Fruit fly (Drosophila melanogaster): ENCODE data around the gene Ten-a.
A peak's percentile ranks its signal among the peaks of the same experiment; 100 is the strongest.

Gene Ten-a

DNA sequence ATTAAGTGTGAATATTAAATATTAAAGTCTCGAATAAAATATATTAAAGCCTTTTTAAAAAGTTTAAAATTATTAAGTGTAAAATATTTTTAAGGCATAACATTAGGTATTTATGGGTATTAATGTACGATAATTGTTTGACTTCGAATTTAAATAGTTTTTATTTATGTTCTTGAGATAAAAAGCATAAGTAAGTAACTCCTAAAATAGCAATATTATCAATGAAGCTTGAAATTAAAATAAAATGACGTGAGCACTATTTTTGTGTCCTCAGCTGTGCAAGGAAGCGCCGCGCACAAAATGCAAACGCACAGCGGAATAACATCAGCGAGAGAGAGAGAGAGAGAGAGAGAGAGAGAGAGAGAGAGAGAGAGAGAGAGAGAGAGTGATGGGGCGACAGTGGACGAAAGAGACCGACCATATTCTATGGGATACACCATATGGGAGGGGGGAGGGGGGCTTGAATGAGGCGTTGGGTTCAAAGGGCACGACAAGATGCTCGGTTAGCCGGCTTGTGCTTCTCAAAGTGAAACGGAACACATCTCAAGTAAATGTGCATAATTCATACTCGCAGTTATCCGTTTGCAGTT, 46.8 kb downstream of the Ten-a start (continued):
- TF ChIP-seq CG13296 (GFP tag; optimal IDR thresholded peaks at IDR 0.05) (no peak), CG30020 (tag; optimal IDR thresholded peaks at IDR 0.05) (no peak), ttk (GFP tag; IDR thresholded peaks at IDR 0.05) (no peak), PHDP (tag; optimal IDR thresholded peaks at IDR 0.05) (peak; percentile 20), zf30C (GFP tag; optimal IDR thresholded peaks at IDR 0.05) (no peak), fd96Cb (tag; optimal IDR thresholded peaks at IDR 0.05) (peak; percentile 36), Chrac-16 (GFP tag; optimal IDR thresholded peaks at IDR 0.05) (peak; percentile 22), CG7372 (GFP tag; IDR thresholded peaks at IDR 0.05) (no peak), bsh (GFP tag; optimal IDR thresholded peaks at IDR 0.05) (peak in 1 of 2 experiments; percentile 40), CG17328 (GFP tag; IDR thresholded peaks at IDR 0.05) (peak; percentile 33; the same call in 1 of the 2 replicates), CG7745 (tag; optimal IDR thresholded peaks at IDR 0.05) (no peak), Sox102F (GFP tag; optimal IDR thresholded peaks at IDR 0.05) (peak; percentile 9), NC2α (GFP tag; optimal IDR thresholded peaks at IDR 0.05) (no peak), CG13424 (tag; optimal IDR thresholded peaks at IDR 0.05) (peak; percentile 10), salm (tag; optimal IDR thresholded peaks at IDR 0.05) (no peak), az2 (GFP tag; optimal IDR thresholded peaks at IDR 0.05) (no peak), CG10565 (GFP tag; optimal IDR thresholded peaks at IDR 0.05) (no peak), Dp (GFP tag; optimal IDR thresholded peaks at IDR 0.05) (no peak), CG31441 (GFP tag; IDR thresholded peaks at IDR 0.05) (0 out of 2 replicates have a peak, but pooled peaks have one; percentile 21), onecut (GFP tag; IDR thresholded peaks at IDR 0.05) (no peak), CG4820 (GFP tag; optimal IDR thresholded peaks at IDR 0.05) (peak; percentile 2), CG12391 (tag; optimal IDR thresholded peaks at IDR 0.05) (peak; percentile 42), CG11696 (GFP tag; IDR thresholded peaks at IDR 0.05) (peak; percentile 81), Nf-YB (GFP tag; optimal IDR thresholded peaks at IDR 0.05) (peak; percentile 5), br (optimal IDR thresholded peaks at IDR 0.05) (no peak), lola (GFP tag; optimal IDR thresholded peaks at IDR 0.05) (peak in 1 of 3 experiments; percentile 54), dmrt99B (tag; optimal IDR thresholded peaks at IDR 0.05) (peak; percentile 20), CG8388 (GFP tag; optimal IDR thresholded peaks at IDR 0.05) (peak; percentile 18), chif (GFP tag; optimal IDR thresholded peaks at IDR 0.05) (no peak), gem (tag; optimal IDR thresholded peaks at IDR 0.05) (peak; percentile 70), Sox100B (GFP tag; optimal IDR thresholded peaks at IDR 0.05) (peak; percentile 35), CG1832 (GFP tag; optimal IDR thresholded peaks at IDR 0.05) (peak; percentile 78), CG2712 (tag; optimal IDR thresholded peaks at IDR 0.05) (peak; percentile 53), D19A (tag; optimal IDR thresholded peaks at IDR 0.05) (peak; percentile 29), Fer3 (tag; optimal IDR thresholded peaks at IDR 0.05) (no peak), NK7.1 (GFP tag; optimal IDR thresholded peaks at IDR 0.05) (no peak), D19B (GFP tag; optimal IDR thresholded peaks at IDR 0.05) (no peak), otp (GFP tag; IDR thresholded peaks at IDR 0.05) (no peak), CG7928 (GFP tag; optimal IDR thresholded peaks at IDR 0.05) (no peak), nmo (GFP tag; optimal IDR thresholded peaks at IDR 0.05) (peak; percentile 25), Gsc (GFP tag; IDR thresholded peaks at IDR 0.05) (no peak), CG7357 (GFP tag; IDR thresholded peaks at IDR 0.05) (no peak), CG18262 (tag; optimal IDR thresholded peaks at IDR 0.05) (peak; percentile 59), zfh1 (GFP tag; IDR thresholded peaks at IDR 0.05) (no peak), CG17568 (GFP tag; optimal IDR thresholded peaks at IDR 0.05) (no peak), D (optimal IDR thresholded peaks at IDR 0.05) (no peak), D (GFP tag; optimal IDR thresholded peaks at IDR 0.05) (peak; percentile 2), cas (GFP tag; IDR thresholded peaks at IDR 0.05) (no peak), CG10979 (tag; optimal IDR thresholded peaks at IDR 0.05) (peak; percentile 64), so (GFP tag; IDR thresholded peaks at IDR 0.05) (no peak)
